Worm (Caenorhabditis elegans) whole organism, L4/young adult: ENCODE measurements around the gene chil-10.
A peak's percentile ranks its signal among the peaks of the same experiment; 100 is the strongest.

Experiments used
- W03F9.2 ChIP-seq: fragments of 150-350 bp; optimal IDR thresholded peaks from 2 replicates; lab custom pipeline; 2014; ENCODE audit warnings: missing biosample characterization, missing genetic modification characterization
- dao-5 ChIP-seq: sonication (generic microtip); optimal IDR thresholded peaks from 2 replicates; lab custom pipeline; 2016; ENCODE audit warnings: missing genotype, missing genetic modification characterization, moderate library complexity, missing compliant biosample characterization
- him-1 ChIP-seq: sonication (generic microtip); optimal IDR thresholded peaks from 2 replicates; lab custom pipeline; 2016; ENCODE audit warnings: missing genotype, missing genetic modification reagents, missing genetic modification characterization, missing compliant biosample characterization

The chil-10 gene

DNA sequence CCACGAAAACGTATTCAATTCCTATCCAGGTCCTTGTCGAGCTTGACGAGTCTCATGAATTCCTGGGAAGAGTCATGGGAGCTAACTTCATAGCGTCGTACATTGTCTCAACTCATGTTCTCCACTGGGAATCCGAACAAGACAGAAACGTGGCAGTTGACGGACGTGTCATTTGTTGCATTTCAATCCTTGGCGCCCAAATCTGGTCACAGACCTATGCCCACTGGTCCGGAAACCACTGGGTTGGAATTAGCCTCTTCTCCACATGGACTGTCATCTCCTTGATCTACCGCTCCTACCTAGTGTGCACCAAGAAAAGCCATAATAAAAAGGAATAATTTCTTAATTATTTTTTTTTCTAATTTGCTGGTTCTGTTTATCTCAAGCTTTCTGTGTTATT lies 24.9 kb downstream of the chil-10 start:
- TF ChIP-seq him-1 (tag; lab: Kevin White, UChicago) (no peak), dao-5 (tag; lab: Kevin White, UChicago) (no peak), W03F9.2 (tag; lab: Kevin White, UChicago) (no peak)

ce11 chrX:986463-986862 lies 28.8 kb downstream of the chil-10 start:
- TF ChIP-seq W03F9.2 (tag; lab: Kevin White, UChicago) (no peak), dao-5 (tag; lab: Kevin White, UChicago) (no peak), him-1 (tag; lab: Kevin White, UChicago) (no peak)

DNA sequence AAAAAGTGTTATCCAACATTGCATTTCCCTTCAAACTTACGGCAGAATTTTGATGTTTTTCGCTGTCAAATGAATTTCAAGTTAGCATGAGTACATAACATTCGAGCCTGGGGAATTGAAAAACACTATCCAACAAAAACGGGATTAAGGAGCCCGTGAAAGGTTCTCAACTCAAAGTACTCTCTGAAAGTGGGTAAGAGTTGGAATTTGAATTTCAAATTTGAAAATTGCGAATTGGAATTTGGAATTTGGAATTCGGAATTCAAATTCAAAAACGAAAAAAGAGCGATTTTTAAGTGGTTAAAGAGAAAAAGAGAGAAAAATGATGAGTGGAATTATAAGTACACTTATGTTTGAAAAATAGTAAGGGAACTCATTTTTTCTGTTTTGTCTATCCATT lies 33.6 kb downstream of the chil-10 start, which contains the start of the genes C09E10.3 and dgk-1:
Gene C09E10.3 (minus strand): TSS at position 101 of the 400 bp plus-strand sequence.
Gene dgk-1 (minus strand): TSS at position 183 of the 400 bp plus-strand sequence.
- TF ChIP-seq him-1 (tag; lab: Kevin White, UChicago): no peak

DNA sequence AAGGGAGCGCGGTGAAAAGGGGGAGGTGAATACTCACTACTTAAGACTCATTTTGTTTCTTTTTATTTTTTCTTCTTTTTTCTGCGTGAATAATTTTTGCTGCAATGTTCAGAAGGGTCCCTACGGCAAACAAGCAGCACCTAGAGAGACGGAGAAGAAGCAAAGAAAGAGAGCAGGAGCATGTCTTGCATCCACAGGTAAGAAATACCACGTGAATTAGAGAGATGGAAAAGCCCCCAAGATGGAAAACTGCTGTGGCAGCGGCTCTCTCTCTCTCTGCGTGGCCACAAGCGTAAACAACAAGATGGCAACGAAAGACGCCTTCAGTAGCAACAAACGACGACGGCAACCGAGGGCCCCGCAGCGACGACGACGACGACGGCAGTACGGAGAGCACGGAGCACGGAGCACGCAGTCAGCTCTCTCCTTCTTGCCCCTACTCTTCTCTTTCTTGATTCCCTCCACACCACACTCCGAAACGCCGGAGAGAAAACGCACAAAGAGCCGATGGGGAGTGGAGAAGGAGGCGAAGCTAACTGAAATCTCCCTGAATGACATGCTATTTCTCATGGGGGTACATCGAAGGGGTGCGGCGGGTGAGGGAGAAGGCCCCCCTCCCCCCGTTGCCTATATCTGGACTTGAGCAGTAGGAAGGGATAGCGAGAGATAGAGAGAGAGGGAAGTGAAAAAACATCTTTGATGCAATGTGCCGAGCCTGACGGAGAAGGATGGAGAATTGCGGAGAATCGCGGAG lies 35.1 kb downstream of the chil-10 start:
- TF ChIP-seq him-1 (tag; lab: Kevin White, UChicago) (peak; percentile 79), W03F9.2 (tag; lab: Kevin White, UChicago) (no peak), dao-5 (tag; lab: Kevin White, UChicago) (no peak)

DNA sequence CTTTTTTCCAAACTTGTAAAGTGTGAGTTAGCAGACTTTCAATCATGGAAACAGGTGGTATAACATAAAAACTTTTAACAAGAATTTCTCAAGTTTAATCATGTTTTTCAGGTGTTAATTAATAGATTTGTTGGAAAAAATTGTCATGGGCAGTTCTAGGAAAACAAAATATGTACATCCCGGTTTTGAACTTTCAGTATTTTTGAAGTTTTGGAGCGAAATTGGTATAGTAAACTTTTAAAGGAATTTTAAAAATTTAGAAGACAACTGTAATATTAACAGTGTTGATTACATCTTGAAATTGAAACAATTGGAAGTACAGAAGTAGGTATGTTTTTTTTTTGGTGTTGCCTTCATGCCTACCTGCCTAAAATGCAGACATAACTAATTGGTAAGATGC lies 37.0 kb downstream of the chil-10 start:
- TF ChIP-seq dao-5 (tag; lab: Kevin White, UChicago): no peak
- no peak for TF ChIP-seq W03F9.2 (tag; lab: Kevin White, UChicago)

DNA sequence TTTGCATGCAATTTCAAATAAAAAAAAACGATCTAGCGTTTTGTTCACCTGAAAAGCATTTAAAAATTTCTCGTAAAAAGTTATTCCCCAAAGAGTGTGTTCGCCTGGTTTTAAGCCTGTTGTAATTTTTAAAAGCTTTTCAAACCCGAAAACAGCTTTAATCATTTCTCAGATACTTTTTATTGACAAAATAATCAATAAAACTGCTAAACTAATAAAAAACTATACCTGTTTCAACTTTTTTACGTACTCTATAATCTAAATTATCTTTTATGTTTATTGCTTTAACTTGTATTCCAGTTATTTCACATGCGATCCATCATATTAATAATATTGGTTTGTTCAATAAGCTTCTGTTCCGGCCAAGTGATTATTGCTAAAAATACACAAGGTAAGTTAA lies 46.4 kb downstream of the chil-10 start, which contains the start of gene cutl-21:
Gene cutl-21 (plus strand): TSS at position 301 of the 400 bp plus-strand sequence.
- TF ChIP-seq W03F9.2 (tag; lab: Kevin White, UChicago) (no peak), him-1 (tag; lab: Kevin White, UChicago) (no peak), dao-5 (tag; lab: Kevin White, UChicago) (no peak)

ce11 chrX:1005026-1005425 lies 47.3 kb downstream of the chil-10 start:
- TF ChIP-seq W03F9.2 (tag; lab: Kevin White, UChicago) (no peak), him-1 (tag; lab: Kevin White, UChicago) (no peak), dao-5 (tag; lab: Kevin White, UChicago) (no peak)

DNA sequence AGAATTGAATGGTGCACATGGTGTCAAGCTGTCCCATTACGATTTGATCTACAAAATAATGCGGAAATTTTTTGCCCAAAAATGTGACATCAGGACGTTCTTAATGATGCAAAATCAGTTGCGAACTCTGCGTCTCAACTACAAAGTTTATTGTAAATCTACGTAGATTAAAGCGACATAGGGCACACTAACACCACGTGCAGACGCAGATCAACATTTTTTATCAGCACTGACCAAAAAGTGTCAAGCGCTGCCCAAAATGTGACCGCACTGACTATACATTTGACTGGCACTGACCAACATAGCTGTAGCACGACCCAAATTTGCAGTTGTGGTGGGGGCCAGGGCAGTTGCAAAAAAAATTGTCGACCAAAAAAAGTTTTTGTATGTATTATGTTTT lies 51.8 kb downstream of the chil-10 start:
- TF ChIP-seq dao-5 (tag; lab: Kevin White, UChicago): no peak
- TF ChIP-seq him-1 (tag; lab: Kevin White, UChicago): no peak
- TF ChIP-seq W03F9.2 (tag; lab: Kevin White, UChicago): no peak
